Worm (Caenorhabditis elegans): ENCODE measurements around the gene mnm-2.
A peak's percentile ranks its signal among the peaks of the same experiment; 100 is the strongest.

Gene mnm-2

ce11 chrX:7457154-7457674 is 32.5 kb upstream of the mnm-2 start:
- TF ChIP-seq irx-1 (tag; optimal IDR thresholded peaks at IDR 0.05) (no peak), lin-14 (GFP tag; optimal IDR thresholded peaks at IDR 0.05) (peak; percentile 23), fkh-10 (GFP tag; optimal IDR thresholded peaks at IDR 0.05) (peak; percentile 63), dsc-1 (tag; optimal IDR thresholded peaks at IDR 0.05) (peak; percentile 7), lsy-2 (tag; optimal IDR thresholded peaks at IDR 0.05) (peak in 1 of 2 experiments; percentile 65), nhr-28 (tag; optimal IDR thresholded peaks at IDR 0.05) (no peak), tbx-2 (tag; optimal IDR thresholded peaks at IDR 0.05) (no peak)

ce11 chrX:7455960-7456359 is 31.2 kb upstream of the mnm-2 start:
- TF ChIP-seq hlh-4 (tag; optimal IDR thresholded peaks at IDR 0.05) (no peak), mep-1 (tag; optimal IDR thresholded peaks at IDR 0.05) (no peak), nhr-237 (tag; optimal IDR thresholded peaks at IDR 0.05) (no peak), mab-9 (GFP tag; IDR thresholded peaks at IDR 0.05) (no peak), dsc-1 (tag; optimal IDR thresholded peaks at IDR 0.05) (peak; percentile 15), vab-15 (tag; optimal IDR thresholded peaks at IDR 0.05) (no peak), unc-86 (tag; optimal IDR thresholded peaks at IDR 0.05) (no peak)

- TF ChIP-seq mef-2 (tag; optimal IDR thresholded peaks at IDR 0.05), result no peak
- no peak for TF ChIP-seq snu-23 (GFP tag; optimal IDR thresholded peaks at IDR 0.05)
- no peak for TF ChIP-seq elt-3 (tag; optimal IDR thresholded peaks at IDR 0.05)
- no peak for TF ChIP-seq nhr-77 (tag; optimal IDR thresholded peaks at IDR 0.05)
- TF ChIP-seq egl-27 (tag; optimal IDR thresholded peaks at IDR 0.05), result no peak
- TF ChIP-seq efl-3 (GFP tag; optimal IDR thresholded peaks at IDR 0.05), result no peak
- no peak for TF ChIP-seq F16B12.6 (tag; optimal IDR thresholded peaks at IDR 0.05)
These were observed 27.9 kb upstream of the mnm-2 start for ce11 chrX:7452606-7453005.

- TF ChIP-seq hlh-4 (tag; optimal IDR thresholded peaks at IDR 0.05) (peak; percentile 96), dsc-1 (tag; optimal IDR thresholded peaks at IDR 0.05) (peak; percentile 90), lsy-2 (tag; optimal IDR thresholded peaks at IDR 0.05) (no peak), unc-130 (tag; optimal IDR thresholded peaks at IDR 0.05) (no peak), fkh-4 (tag; optimal IDR thresholded peaks at IDR 0.05; ENCODE audit: borderline replicate concordance) (peak; percentile 76), nhr-71 (tag; optimal IDR thresholded peaks at IDR 0.05) (peak; percentile 47), fkh-8 (tag; optimal IDR thresholded peaks at IDR 0.05) (peak; percentile 36)
These were observed 22.6 kb upstream of the mnm-2 start for ce11 chrX:7447340-7447739.

- TF ChIP-seq unc-130 (tag; optimal IDR thresholded peaks at IDR 0.05) (no peak), ama-1 (optimal IDR thresholded peaks at IDR 0.05) (no peak), lin-14 (GFP tag; optimal IDR thresholded peaks at IDR 0.05) (peak; percentile 11), unc-62 (GFP tag; optimal IDR thresholded peaks at IDR 0.05) (no peak), zag-1 (tag; optimal IDR thresholded peaks at IDR 0.05) (no peak), fkh-10 (GFP tag; optimal IDR thresholded peaks at IDR 0.05) (no peak), fos-1 (tag; optimal IDR thresholded peaks at IDR 0.05) (no peak), vab-15 (tag; optimal IDR thresholded peaks at IDR 0.05) (no peak), C34B4.2 (tag; optimal IDR thresholded peaks at IDR 0.05) (no peak), fkh-8 (tag; optimal IDR thresholded peaks at IDR 0.05) (peak; percentile 58), nhr-20 (tag; optimal IDR thresholded peaks at IDR 0.05) (peak; percentile 27), lsy-2 (tag; optimal IDR thresholded peaks at IDR 0.05) (peak in 1 of 2 experiments; percentile 7), nhr-71 (tag; optimal IDR thresholded peaks at IDR 0.05) (peak; percentile 54), ceh-63 (GFP tag; optimal IDR thresholded peaks at IDR 0.05) (no peak), zip-4 (GFP tag; optimal IDR thresholded peaks at IDR 0.05) (no peak), tbx-2 (tag; optimal IDR thresholded peaks at IDR 0.05) (no peak), nhr-47 (tag; optimal IDR thresholded peaks at IDR 0.05) (peak; percentile 61), ceh-8 (GFP tag; optimal IDR thresholded peaks at IDR 0.05) (no peak)
These were observed 21.8 kb upstream of the mnm-2 start for ce11 chrX:7446485-7446884.

All from whole organism, L1 larva.